Fruit fly (Drosophila melanogaster) whole organism, adult: Measurements from ENCODE around the gene CG7483.

ENCODE experiments used
- CG11617 ChIP-seq: fragments of 200-800 bp; sonication (Bioruptor generic); optimal IDR thresholded peaks from 2 replicates; lab custom pipeline; 2017; ENCODE audit warnings: mild to moderate bottlenecking, missing biosample characterization, missing genetic modification reagents, missing genetic modification characterization
- CG12768 ChIP-seq: fragments of 200-800 bp; sonication (Bioruptor generic); optimal IDR thresholded peaks from 2 replicates; lab custom pipeline; 2017; ENCODE audit warnings: missing biosample characterization, missing genetic modification characterization, mild to moderate bottlenecking, moderate library complexity, missing genetic modification reagents
- CG14711 ChIP-seq: fragments of 200-800 bp; sonication (Bioruptor generic); optimal IDR thresholded peaks from 2 replicates; lab custom pipeline; 2018; ENCODE audit warnings: missing biosample characterization, mild to moderate bottlenecking, missing genetic modification characterization, moderate library complexity
- CG1620 ChIP-seq: fragments of 200-800 bp; sonication (Bioruptor generic); optimal IDR thresholded peaks from 2 replicates; lab custom pipeline; 2016; ENCODE audit warnings: missing biosample characterization, missing genetic modification characterization
- CG33017 ChIP-seq: fragments of 200-800 bp; sonication (Bioruptor generic); optimal IDR thresholded peaks from 2 replicates; lab custom pipeline; 2018; ENCODE audit warnings: missing biosample characterization, mild to moderate bottlenecking, missing genetic modification characterization, moderate library complexity
- CG5204 ChIP-seq: fragments of 200-800 bp; sonication (Bioruptor generic); optimal IDR thresholded peaks from 2 replicates; lab custom pipeline; 2016; ENCODE audit warnings: missing biosample characterization, missing genetic modification characterization
- CG7045 ChIP-seq: fragments of 200-800 bp; sonication (Bioruptor generic); optimal IDR thresholded peaks from 2 replicates; lab custom pipeline; 2017; ENCODE audit warnings: missing biosample characterization, mild to moderate bottlenecking, missing genetic modification characterization
- CG7101 ChIP-seq: fragments of 200-800 bp; sonication (Bioruptor generic); optimal IDR thresholded peaks from 2 replicates; lab custom pipeline; 2018; ENCODE audit warnings: missing biosample characterization, mild to moderate bottlenecking, missing genetic modification characterization, moderate library complexity
- Clk ChIP-seq: fragments of 200-800 bp; sonication (Bioruptor generic); optimal IDR thresholded peaks from 2 replicates; lab custom pipeline; 2017; ENCODE audit warnings: missing biosample characterization, missing genetic modification characterization
- Crg-1 ChIP-seq: fragments of 200-800 bp; sonication (Bioruptor generic); optimal IDR thresholded peaks from 2 replicates; lab custom pipeline; 2016; ENCODE audit warnings: missing biosample characterization, missing genetic modification characterization
- Hr96 ChIP-seq: fragments of 200-800 bp; sonication (Bioruptor generic); optimal IDR thresholded peaks from 2 replicates; lab custom pipeline; 2016; ENCODE audit warnings: missing biosample characterization, missing genetic modification characterization
- Mnt ChIP-seq: fragments of 200-800 bp; sonication (Bioruptor generic); optimal IDR thresholded peaks from 2 replicates; lab custom pipeline; 2016; ENCODE audit warnings: missing biosample characterization, mild to moderate bottlenecking, missing genetic modification characterization
- bab1 ChIP-seq: fragments of 200-800 bp; sonication (Bioruptor generic); optimal IDR thresholded peaks from 3 replicates; lab custom pipeline; 2019; ENCODE audit warnings: missing biosample characterization, mild to moderate bottlenecking, missing genetic modification characterization, moderate library complexity
- cic ChIP-seq: fragments of 200-800 bp; sonication (Bioruptor generic); optimal IDR thresholded peaks from 2 replicates; lab custom pipeline; 2017; ENCODE audit warnings: missing biosample characterization, mild to moderate bottlenecking, missing genetic modification characterization, moderate library complexity
- cnc ChIP-seq, 2 experiments: fragments of >200 bp; optimal IDR thresholded peaks; 2 replicates each; lab custom pipeline; 2017
- kay ChIP-seq: fragments of 200-800 bp; sonication (Bioruptor generic); peaks from one replicate; lab custom pipeline; 2016; ENCODE audit warnings: missing biosample characterization, missing genetic modification characterization, borderline replicate concordance
- ovo ChIP-seq: fragments of 200-800 bp; sonication (Bioruptor generic); optimal IDR thresholded peaks from 2 replicates; lab custom pipeline; 2016; ENCODE audit warnings: missing biosample characterization, missing genetic modification characterization
- pad ChIP-seq: fragments of 200-800 bp; sonication (Bioruptor generic); optimal IDR thresholded peaks from 3 replicates; lab custom pipeline; 2017; ENCODE audit warnings: missing biosample characterization, missing genetic modification characterization, mild to moderate bottlenecking, moderate library complexity, missing genetic modification reagents
- tj ChIP-seq: fragments of 200-800 bp; sonication (Bioruptor generic); optimal IDR thresholded peaks from 3 replicates; lab custom pipeline; 2017; ENCODE audit warnings: missing biosample characterization, mild to moderate bottlenecking, missing genetic modification characterization, moderate library complexity
- toe ChIP-seq: fragments of 200-800 bp; sonication (Bioruptor generic); optimal IDR thresholded peaks from 2 replicates; lab custom pipeline; 2016; ENCODE audit warnings: missing biosample characterization, missing genetic modification characterization

The CG7483 gene

dm6 chr3R:8282727-8283126, 30.3 kb upstream of the CG7483 start:
- TF ChIP-seq bab1 (GFP tag; lab: Kevin White, UChicago) (no peak), CG5204 (GFP tag; lab: Kevin White, UChicago) (no peak), CG12768 (GFP tag; lab: Kevin White, UChicago) (no peak), pad (no peak), CG14711 (tag; lab: Kevin White, UChicago) (no peak), CG33017 (tag; lab: Kevin White, UChicago) (no peak), Crg-1 (no peak), CG7101 (tag; lab: Kevin White, UChicago) (no peak), cnc (optimal IDR thresholded peaks at IDR 0.05; lab: Kevin White, UChicago) (no peak), Mnt (GFP tag; lab: Kevin White, UChicago) (no peak), toe (GFP tag; lab: Kevin White, UChicago) (no peak), ovo (GFP tag; lab: Kevin White, UChicago) (no peak), tj (GFP tag; lab: Kevin White, UChicago) (no peak), kay (GFP tag; lab: Kevin White, UChicago) (no peak), cic (no peak), CG7045 (GFP tag; lab: Kevin White, UChicago) (no peak), Clk (GFP tag; lab: Kevin White, UChicago) (no peak), CG11617 (GFP tag; lab: Kevin White, UChicago) (no peak), CG1620 (GFP tag; lab: Kevin White, UChicago) (no peak), Hr96 (GFP tag; lab: Kevin White, UChicago) (no peak)

dm6 chr3R:8284234-8284633, 28.8 kb upstream of the CG7483 start:
- TF ChIP-seq kay (GFP tag; lab: Kevin White, UChicago) = no peak
- TF ChIP-seq ovo (GFP tag; lab: Kevin White, UChicago) = no peak
- no peak for TF ChIP-seq CG33017 (tag; lab: Kevin White, UChicago)
- no peak for TF ChIP-seq CG7101 (tag; lab: Kevin White, UChicago)
- no peak for TF ChIP-seq toe (GFP tag; lab: Kevin White, UChicago)
- TF ChIP-seq bab1 (GFP tag; lab: Kevin White, UChicago) = no peak
- no peak for TF ChIP-seq CG14711 (tag; lab: Kevin White, UChicago)
- TF ChIP-seq CG12768 (GFP tag; lab: Kevin White, UChicago) = no peak

dm6 chr3R:8285727-8286344, 27.2 kb upstream of the CG7483 start:
- TF ChIP-seq kay (GFP tag; lab: Kevin White, UChicago) (no peak), tj (GFP tag; lab: Kevin White, UChicago) (no peak), CG7045 (GFP tag; lab: Kevin White, UChicago) (no peak)

dm6 chr3R:8287697-8288096, 25.3 kb upstream of the CG7483 start, which contains the start of gene Nazo:
Nazo (plus strand) TSS chr3R:8287876.
- TF ChIP-seq tj (GFP tag; lab: Kevin White, UChicago) (no peak), Mnt (GFP tag; lab: Kevin White, UChicago) (no peak), cic (no peak)

dm6 chr3R:8288790-8289189, 24.2 kb upstream of the CG7483 start:
- TF ChIP-seq kay (GFP tag; lab: Kevin White, UChicago) (no peak), Clk (GFP tag; lab: Kevin White, UChicago) (no peak), toe (GFP tag; lab: Kevin White, UChicago) (no peak), CG14711 (tag; lab: Kevin White, UChicago) (no peak), CG12768 (GFP tag; lab: Kevin White, UChicago) (no peak), pad (no peak), bab1 (GFP tag; lab: Kevin White, UChicago) (no peak), Crg-1 (no peak), CG1620 (GFP tag; lab: Kevin White, UChicago) (no peak), Mnt (GFP tag; lab: Kevin White, UChicago) (no peak), CG11617 (GFP tag; lab: Kevin White, UChicago) (no peak), CG7101 (tag; lab: Kevin White, UChicago) (no peak), Hr96 (GFP tag; lab: Kevin White, UChicago) (no peak), CG33017 (tag; lab: Kevin White, UChicago) (no peak), cnc (optimal IDR thresholded peaks at IDR 0.05; lab: Kevin White, UChicago) (no peak), tj (GFP tag; lab: Kevin White, UChicago) (no peak), cic (no peak), CG7045 (GFP tag; lab: Kevin White, UChicago) (no peak), CG5204 (GFP tag; lab: Kevin White, UChicago) (no peak), ovo (GFP tag; lab: Kevin White, UChicago) (no peak)

dm6 chr3R:8290478-8290877, 22.5 kb upstream of the CG7483 start, which contains the start of gene CG11672:
CG11672 (minus strand) TSS chr3R:8290578.
- no peak for TF ChIP-seq Hr96 (GFP tag; lab: Kevin White, UChicago)
- no peak for TF ChIP-seq Mnt (GFP tag; lab: Kevin White, UChicago)
- TF ChIP-seq cnc (optimal IDR thresholded peaks at IDR 0.05; lab: Kevin White, UChicago) = no peak
- no peak for TF ChIP-seq Crg-1
- no peak for TF ChIP-seq Clk (GFP tag; lab: Kevin White, UChicago)
- TF ChIP-seq CG7045 (GFP tag; lab: Kevin White, UChicago) = no peak
- TF ChIP-seq CG5204 (GFP tag; lab: Kevin White, UChicago) = no peak
- no peak for TF ChIP-seq CG1620 (GFP tag; lab: Kevin White, UChicago)
- TF ChIP-seq CG7101 (tag; lab: Kevin White, UChicago) = no peak
- TF ChIP-seq kay (GFP tag; lab: Kevin White, UChicago) = no peak
- no peak for TF ChIP-seq toe (GFP tag; lab: Kevin White, UChicago)
- no peak for TF ChIP-seq CG14711 (tag; lab: Kevin White, UChicago)
- TF ChIP-seq CG11617 (GFP tag; lab: Kevin White, UChicago) = no peak
- no peak for TF ChIP-seq cic
- no peak for TF ChIP-seq ovo (GFP tag; lab: Kevin White, UChicago)
- no peak for TF ChIP-seq CG12768 (GFP tag; lab: Kevin White, UChicago)
- TF ChIP-seq CG33017 (tag; lab: Kevin White, UChicago) = no peak
- TF ChIP-seq tj (GFP tag; lab: Kevin White, UChicago) = no peak
- TF ChIP-seq pad = no peak
